Worm (Caenorhabditis elegans): ENCODE measurements around the gene F23F1.2.

DNA sequence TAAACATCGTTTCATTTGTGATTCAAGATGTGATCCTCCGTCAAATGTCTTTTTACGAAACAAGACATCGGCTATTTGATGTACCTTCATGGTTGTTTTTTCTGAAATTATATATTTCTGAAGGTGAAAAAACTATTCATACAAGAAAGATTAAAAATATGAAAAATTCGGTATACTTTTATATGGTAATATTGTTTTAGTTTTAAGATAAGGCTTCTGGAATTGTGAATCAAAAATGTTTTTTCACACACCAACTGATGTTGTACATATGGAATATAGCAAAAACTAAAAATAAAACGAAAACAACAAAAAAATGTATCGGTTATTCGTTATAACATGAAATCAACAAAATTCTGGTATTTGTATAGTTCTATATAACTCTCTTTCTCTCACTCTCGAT, 3.2 kb downstream of the F23F1.2 start, which contains the start of gene F23F1.6:
- no peak for TF ChIP-seq flt-1 (GFP tag; IDR thresholded peaks at IDR 0.05)
- TF ChIP-seq hmbx-1 (tag; optimal IDR thresholded peaks at IDR 0.05), result no peak
- TF ChIP-seq ets-7 (tag; optimal IDR thresholded peaks at IDR 0.05), result no peak
- no peak for TF ChIP-seq aly-1 (tag; optimal IDR thresholded peaks at IDR 0.05)

Measured in whole organism, early embryonic.